Fruit fly (Drosophila melanogaster): Measurements from ENCODE around the gene CG11563.
A peak's percentile ranks its signal among the peaks of the same experiment; 100 is the strongest.

Gene CG11563

dm6 chr3R:31747429-31748048 is 10.7 kb downstream of the CG11563 start, which contains the start of the genes nero and CG1910 (continued):
- TF ChIP-seq dmrt99B (tag; optimal IDR thresholded peaks at IDR 0.05), result no peak
- TF ChIP-seq HHEX (GFP tag; optimal IDR thresholded peaks at IDR 0.05), result no peak
- no peak for TF ChIP-seq CG13775 (GFP tag; optimal IDR thresholded peaks at IDR 0.05)
- no peak for TF ChIP-seq CG43689 (GFP tag; IDR thresholded peaks at IDR 0.05)
- no peak for TF ChIP-seq tgo (GFP tag; IDR thresholded peaks at IDR 0.05)
- TF ChIP-seq nmo (GFP tag; optimal IDR thresholded peaks at IDR 0.05), result peak; percentile 48
- TF ChIP-seq jing (GFP tag; optimal IDR thresholded peaks at IDR 0.05), result no peak
- TF ChIP-seq Mes4 (GFP tag; optimal IDR thresholded peaks at IDR 0.05), result no peak
- no peak for TF ChIP-seq fd96Cb (tag; optimal IDR thresholded peaks at IDR 0.05)
- TF ChIP-seq Myb (GFP tag; optimal IDR thresholded peaks at IDR 0.05), result peak; percentile 71
- TF ChIP-seq CG9215 (GFP tag; IDR thresholded peaks at IDR 0.05), result no peak
- TF ChIP-seq ci (GFP tag; IDR thresholded peaks at IDR 0.05), result no peak
- no peak for TF ChIP-seq Trl (optimal IDR thresholded peaks at IDR 0.05)
- TF ChIP-seq Trl (GFP tag; optimal IDR thresholded peaks at IDR 0.05), result peak; percentile 19
- peak; percentile 91 for TF ChIP-seq Med (GFP tag)
- peak; percentile 20 for TF ChIP-seq CG18599 (GFP tag; optimal IDR thresholded peaks at IDR 0.05)
- peak; percentile 29 for TF ChIP-seq CG1233 (GFP tag; optimal IDR thresholded peaks at IDR 0.05)
- no peak for TF ChIP-seq CG4404 (GFP tag; IDR thresholded peaks at IDR 0.05)
- no peak for TF ChIP-seq sisA (GFP tag; IDR thresholded peaks at IDR 0.05)
- TF ChIP-seq gce (GFP tag; IDR thresholded peaks at IDR 0.05), result no peak
- TF ChIP-seq CG7372 (GFP tag; IDR thresholded peaks at IDR 0.05), result no peak
- TF ChIP-seq B-H1 (GFP tag; IDR thresholded peaks at IDR 0.05), result no peak
- no peak for TF ChIP-seq cwo (GFP tag; optimal IDR thresholded peaks at IDR 0.05)
- TF ChIP-seq Antp (GFP tag; optimal IDR thresholded peaks at IDR 0.05), result no peak
- no peak for TF ChIP-seq gt (GFP tag; IDR thresholded peaks at IDR 0.05)
- no peak for TF ChIP-seq knrl (GFP tag; IDR thresholded peaks at IDR 0.05; ENCODE audit: partially characterized antibody)
- no peak for TF ChIP-seq so (GFP tag; IDR thresholded peaks at IDR 0.05)
- no peak for TF ChIP-seq pita (GFP tag; optimal IDR thresholded peaks at IDR 0.05)
- no peak for TF ChIP-seq Adf1 (GFP tag; IDR thresholded peaks at IDR 0.05)
- peak; percentile 43 for TF ChIP-seq CG14710 (tag; optimal IDR thresholded peaks at IDR 0.05)
- no peak for TF ChIP-seq CG17359 (tag; optimal IDR thresholded peaks at IDR 0.05)
- TF ChIP-seq trh (GFP tag; optimal IDR thresholded peaks at IDR 0.05), result no peak
- TF ChIP-seq NK7.1 (GFP tag; optimal IDR thresholded peaks at IDR 0.05), result no peak
- TF ChIP-seq CG10274 (GFP tag; optimal IDR thresholded peaks at IDR 0.05), result no peak
- no peak for TF ChIP-seq Hr39 (optimal IDR thresholded peaks at IDR 0.05)
- TF ChIP-seq Usf (GFP tag; optimal IDR thresholded peaks at IDR 0.05), result no peak
- TF ChIP-seq CG12155 (GFP tag; optimal IDR thresholded peaks at IDR 0.05), result peak; percentile 6
- TF ChIP-seq corto (GFP tag; optimal IDR thresholded peaks at IDR 0.05), result no peak
- TF ChIP-seq CG3065 (GFP tag; optimal IDR thresholded peaks at IDR 0.05), result peak; percentile 7
- no peak for TF ChIP-seq sima (GFP tag; optimal IDR thresholded peaks at IDR 0.05)
- TF ChIP-seq CG3163 (GFP tag; optimal IDR thresholded peaks at IDR 0.05), result no peak
- no peak for TF ChIP-seq fd3F (GFP tag; optimal IDR thresholded peaks at IDR 0.05)
- no peak for TF ChIP-seq Fer3 (tag; optimal IDR thresholded peaks at IDR 0.05)
- TF ChIP-seq zen2 (GFP tag; IDR thresholded peaks at IDR 0.05; ENCODE audit: partially characterized antibody), result no peak
- TF ChIP-seq crc (GFP tag; optimal IDR thresholded peaks at IDR 0.05), result no peak
- TF ChIP-seq CG17385 (GFP tag; optimal IDR thresholded peaks at IDR 0.05), result peak; percentile 41
- TF ChIP-seq CG7987 (GFP tag; optimal IDR thresholded peaks at IDR 0.05), result peak; percentile 19
- no peak for TF ChIP-seq CG6654 (GFP tag; optimal IDR thresholded peaks at IDR 0.05)
- TF ChIP-seq Mrtf (GFP tag; IDR thresholded peaks at IDR 0.05), result no peak
- no peak for TF ChIP-seq scrt (GFP tag; optimal IDR thresholded peaks at IDR 0.05)
- no peak for TF ChIP-seq ash1 (GFP tag; optimal IDR thresholded peaks at IDR 0.05)
- no peak for TF ChIP-seq CG9609 (GFP tag; optimal IDR thresholded peaks at IDR 0.05)
